Worm (Caenorhabditis elegans): Measurements from ENCODE around the gene let-23.
A peak's percentile ranks its signal among the peaks of the same experiment; 100 is the strongest.

let-23 gene

ce11 chrII:9169450-9169960, 27.8 kb upstream of the let-23 start, which contains the start of gene dpl-1 (continued):
- no peak for TF ChIP-seq sdz-12 (GFP tag; optimal IDR thresholded peaks at IDR 0.05)
- TF ChIP-seq ZK546.5 (tag; optimal IDR thresholded peaks at IDR 0.05), result no peak
- TF ChIP-seq R02D3.7 (tag; optimal IDR thresholded peaks at IDR 0.05), result no peak
- TF ChIP-seq dmd-8 (GFP tag; IDR thresholded peaks at IDR 0.05), result no peak
- TF ChIP-seq madf-5 (GFP tag; IDR thresholded peaks at IDR 0.05), result no peak
- TF ChIP-seq nhr-48 (tag; optimal IDR thresholded peaks at IDR 0.05), result no peak
- TF ChIP-seq php-3 (GFP tag; IDR thresholded peaks at IDR 0.05), result no peak
- no peak for TF ChIP-seq gei-8 (GFP tag; optimal IDR thresholded peaks at IDR 0.05)
- no peak for TF ChIP-seq unc-62 (GFP tag; optimal IDR thresholded peaks at IDR 0.05 in 1 of 2)
- no peak for TF ChIP-seq unc-62 (tag; optimal IDR thresholded peaks at IDR 0.05)
- no peak for TF ChIP-seq tra-1 (GFP tag; IDR thresholded peaks at IDR 0.05)
- no peak for TF ChIP-seq mxl-2 (GFP tag; conservative IDR thresholded peaks at IDR 0.05)
- TF ChIP-seq madf-9 (GFP tag; conservative IDR thresholded peaks at IDR 0.05), result no peak
- no peak for TF ChIP-seq nhr-102 (tag; optimal IDR thresholded peaks at IDR 0.05)

- TF ChIP-seq ceh-44 (GFP tag; IDR thresholded peaks at IDR 0.05) (no peak), aha-1 (tag) (peak; percentile 98), unc-62 (GFP tag; optimal IDR thresholded peaks at IDR 0.05 in 1 of 2) (no peak), unc-62 (tag; optimal IDR thresholded peaks at IDR 0.05) (no peak), F26F4.8 (GFP tag; conservative IDR thresholded peaks at IDR 0.05) (no peak), vab-7 (GFP tag; IDR thresholded peaks at IDR 0.05) (no peak), snpc-4 (tag; optimal IDR thresholded peaks at IDR 0.05) (no peak), F37D6.2 (tag; optimal IDR thresholded peaks at IDR 0.05) (no peak), dpl-1 (GFP tag; optimal IDR thresholded peaks at IDR 0.05) (no peak), F44E2.7 (GFP tag; IDR thresholded peaks at IDR 0.05) (no peak), skn-1 (tag; optimal IDR thresholded peaks at IDR 0.05) (no peak), egl-43 (GFP tag; IDR thresholded peaks at IDR 0.05) (no peak), mep-1 (tag; optimal IDR thresholded peaks at IDR 0.05) (peak; percentile 15), Y75B8A.6 (GFP tag; IDR thresholded peaks at IDR 0.05) (no peak), nhr-76 (tag; optimal IDR thresholded peaks at IDR 0.05) (no peak), lsy-2 (tag; optimal IDR thresholded peaks at IDR 0.05) (no peak)
These were observed 27.3 kb upstream of the let-23 start for ce11 chrII:9170048-9170447.

DNA sequence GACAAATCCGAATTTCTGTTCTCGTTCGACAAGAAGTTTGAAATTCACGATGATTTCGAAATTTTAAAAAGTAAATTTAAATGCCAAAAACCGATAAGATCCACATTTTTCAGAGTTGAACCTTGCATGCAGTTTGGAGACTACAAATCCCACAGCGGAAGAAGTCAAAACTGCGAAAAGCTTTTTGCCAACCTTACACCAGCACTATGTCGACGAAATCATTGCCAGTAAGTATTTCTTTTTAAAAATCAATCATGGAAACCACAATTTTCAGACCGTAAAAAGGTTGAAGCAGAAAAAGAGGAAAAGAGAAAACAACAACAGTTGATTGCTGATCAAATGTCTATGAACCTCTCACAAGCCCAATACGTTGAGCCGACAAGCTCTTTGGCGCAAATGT, 26.5 kb upstream of the let-23 start:
- peak; percentile 99 for TF ChIP-seq aha-1 (tag)
- TF ChIP-seq mep-1 (tag; optimal IDR thresholded peaks at IDR 0.05), result peak; percentile 15
- TF ChIP-seq lsy-2 (tag; optimal IDR thresholded peaks at IDR 0.05), result no peak

- TF ChIP-seq skn-1 (tag; optimal IDR thresholded peaks at IDR 0.05), result no peak
- TF ChIP-seq aha-1 (tag), result peak; percentile 98
- TF ChIP-seq unc-62 (GFP tag; optimal IDR thresholded peaks at IDR 0.05 in 1 of 2), result peak in 1 of 2 experiments; percentile 89
- TF ChIP-seq unc-62 (tag; optimal IDR thresholded peaks at IDR 0.05), result no peak
These were observed 25.7 kb upstream of the let-23 start for ce11 chrII:9171466-9172187.

DNA sequence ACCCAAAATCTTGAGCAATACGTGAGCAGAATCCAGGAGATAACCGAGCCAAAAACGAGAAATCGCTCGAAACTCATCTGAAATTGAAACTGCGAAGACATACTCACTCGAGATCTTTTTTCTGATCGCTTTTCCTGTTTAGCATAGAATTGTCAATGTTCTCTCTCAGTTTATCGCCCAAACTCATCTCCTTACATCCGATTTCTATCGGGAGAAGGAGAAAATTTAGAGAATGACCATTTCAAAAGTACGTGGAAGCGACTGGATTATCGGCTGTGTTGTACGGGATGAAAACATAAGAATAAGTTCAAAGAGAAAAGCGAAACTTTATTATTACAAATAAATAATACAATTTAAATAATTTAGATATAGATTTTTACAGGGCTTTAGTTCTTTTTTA, 24.5 kb upstream of the let-23 start, which contains the start of gene T23G7.2:
T23G7.2 (minus strand) TSS at position 101 of the 400 bp plus-strand sequence.
- TF ChIP-seq F37D6.2 (tag; optimal IDR thresholded peaks at IDR 0.05) (no peak), unc-62 (GFP tag; optimal IDR thresholded peaks at IDR 0.05 in 1 of 2) (peak in 1 of 2 experiments; percentile 27), unc-62 (tag; optimal IDR thresholded peaks at IDR 0.05) (no peak)

DNA sequence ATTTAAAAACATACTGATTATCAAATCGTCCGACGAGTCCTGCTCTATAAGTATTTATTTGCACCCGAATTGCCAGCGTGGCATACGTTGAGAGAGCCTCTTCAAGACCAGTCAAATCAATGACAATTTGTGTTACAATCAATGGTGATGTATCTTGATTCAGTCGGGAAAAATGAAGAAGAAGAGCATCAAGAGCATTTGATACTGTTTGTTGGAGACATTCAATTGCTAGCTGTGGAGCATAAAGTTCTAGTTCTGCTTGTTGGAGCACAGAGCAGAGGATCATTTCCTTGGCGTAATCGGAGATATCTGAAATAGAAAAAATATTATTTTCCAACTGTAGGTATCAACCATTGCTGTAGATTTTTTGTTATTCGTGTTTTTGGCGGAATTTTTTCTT, 23.8 kb upstream of the let-23 start:
- TF ChIP-seq ztf-7 (tag; optimal IDR thresholded peaks at IDR 0.05) (no peak), unc-62 (GFP tag; optimal IDR thresholded peaks at IDR 0.05 in 1 of 2) (peak in 1 of 2 experiments; percentile 94), unc-62 (tag; optimal IDR thresholded peaks at IDR 0.05) (no peak)
